Worm (Caenorhabditis elegans) whole organism, L1 larva: ENCODE measurements around the gene men-1.
A peak's percentile ranks its signal among the peaks of the same experiment; 100 is the strongest.

Source experiments
- C16A3.4 ChIP-seq: fragments of 150-350 bp; optimal IDR thresholded peaks from 2 replicates; lab custom pipeline; 2014; ENCODE audit warnings: missing biosample characterization, missing genetic modification characterization
- C34B4.2 ChIP-seq: sonication (generic microtip); optimal IDR thresholded peaks from 2 replicates; lab custom pipeline; 2017; ENCODE audit warnings: mild to moderate bottlenecking, missing genetic modification characterization, missing compliant biosample characterization
- F16B12.6 ChIP-seq: fragments of 150-350 bp; optimal IDR thresholded peaks from 2 replicates; lab custom pipeline; 2014; ENCODE audit warnings: missing biosample characterization, missing genetic modification characterization
- ama-1 ChIP-seq: fragments of 150-350 bp; optimal IDR thresholded peaks from 2 replicates; lab custom pipeline; 2014
- blmp-1 ChIP-seq: fragments of 150-350 bp; optimal IDR thresholded peaks from 2 replicates; lab custom pipeline; 2014; ENCODE audit warnings: missing biosample characterization, missing genetic modification characterization
- ceh-8 ChIP-seq: fragments of 200-800 bp; sonication (Bioruptor generic); optimal IDR thresholded peaks from 2 replicates; lab custom pipeline; 2018; ENCODE audit warnings: mild to moderate bottlenecking, missing genetic modification characterization, moderate library complexity, missing compliant biosample characterization
- ceh-88 ChIP-seq: fragments of 200-800 bp; sonication (Bioruptor generic); IDR thresholded peaks from 2 replicates; pipeline ENCODE4 v1.3.6; 2022; ENCODE audit warnings: missing genetic modification characterization, missing compliant biosample characterization
- ceh-90 ChIP-seq: sonication (generic microtip); optimal IDR thresholded peaks from 2 replicates; lab custom pipeline; 2016; ENCODE audit warnings: missing genetic modification characterization, missing compliant biosample characterization
- dpl-1 ChIP-seq, 3 experiments: fragments of 150-350 bp in 2 of 3; sonication (generic microtip) in 1 of 3; optimal IDR thresholded peaks; 2 replicates each; lab custom pipeline; 2014 to 2017; ENCODE audit warnings: missing biosample characterization in 3 of 3, missing genetic modification characterization in 3 of 3, missing genetic modification reagents in 3 of 3
- efl-1 ChIP-seq, 4 experiments: fragments of 150-350 bp; optimal IDR thresholded peaks in 3 of 4; peaks in 1 of 4; 1 replicate in 1 of 4; 2 replicates in 3 of 4; lab custom pipeline; 2014; ENCODE audit warnings: missing biosample characterization in 2 of 4, missing genetic modification characterization in 2 of 4, missing genetic modification reagents in 2 of 4
- egl-13 ChIP-seq: sonication (generic microtip); optimal IDR thresholded peaks from 2 replicates; lab custom pipeline; 2016; ENCODE audit warnings: missing genotype, missing genetic modification reagents, missing genetic modification characterization, missing compliant biosample characterization
- egl-27 ChIP-seq, 2 experiments: fragments of 150-350 bp in 1 of 2; sonication (generic microtip); optimal IDR thresholded peaks; 3 replicates each; lab custom pipeline; 2017 to 2018; ENCODE audit warnings: missing biosample characterization in 2 of 2, missing genetic modification characterization in 2 of 2, missing genetic modification reagents in 2 of 2
- elt-2 ChIP-seq: sonication (generic microtip); optimal IDR thresholded peaks from 2 replicates; lab custom pipeline; 2016; ENCODE audit warnings: missing genetic modification characterization, mild to moderate bottlenecking, inconsistent platforms, missing compliant biosample characterization, missing genetic modification reagents
- fkh-4 ChIP-seq: sonication (generic microtip); optimal IDR thresholded peaks from 2 replicates; lab custom pipeline; 2016; ENCODE audit warnings: missing compliant biosample characterization, missing genetic modification characterization, borderline replicate concordance
- fkh-8 ChIP-seq: sonication (generic microtip); optimal IDR thresholded peaks from 2 replicates; lab custom pipeline; 2016; ENCODE audit warnings: mild to moderate bottlenecking, missing genetic modification characterization, missing compliant biosample characterization
- fos-1 ChIP-seq: fragments of 150-350 bp; optimal IDR thresholded peaks from 2 replicates; lab custom pipeline; 2014; ENCODE audit warnings: missing biosample characterization, missing genetic modification characterization
- grh-1 ChIP-seq: fragments of 200-800 bp; sonication (Bioruptor generic); IDR thresholded peaks from 2 replicates; pipeline ENCODE4 v1.3.6; 2022; ENCODE audit warnings: missing genetic modification reagents, missing genetic modification characterization, missing compliant biosample characterization
- irx-1 ChIP-seq: sonication (generic microtip); optimal IDR thresholded peaks from 2 replicates; lab custom pipeline; 2016; ENCODE audit warnings: missing genetic modification characterization, missing compliant biosample characterization
- jun-1 ChIP-seq: fragments of 150-350 bp; optimal IDR thresholded peaks from 2 replicates; lab custom pipeline; 2014; ENCODE audit warnings: missing biosample characterization, missing genetic modification reagents, missing genetic modification characterization
- lin-13 ChIP-seq: fragments of 150-350 bp; optimal IDR thresholded peaks from 2 replicates; lab custom pipeline; 2014; ENCODE audit warnings: missing biosample characterization, missing genetic modification reagents, missing genetic modification characterization
- lin-14 ChIP-seq: fragments of 200-800 bp; sonication (Bioruptor generic); optimal IDR thresholded peaks from 2 replicates; lab custom pipeline; 2018; ENCODE audit warnings: mild to moderate bottlenecking, missing genetic modification characterization, moderate library complexity, missing compliant biosample characterization
- lin-35 ChIP-seq, 2 experiments: fragments of 150-350 bp; optimal IDR thresholded peaks; 2 replicates each; lab custom pipeline; 2014; ENCODE audit warnings: missing biosample characterization in 2 of 2, missing genetic modification characterization in 2 of 2, missing genetic modification reagents in 2 of 2
- lsy-2 ChIP-seq, 2 experiments: fragments of 150-350 bp; optimal IDR thresholded peaks; 2 replicates each; lab custom pipeline; 2014; ENCODE audit warnings: missing biosample characterization in 2 of 2, missing genetic modification characterization in 2 of 2
- mab-9 ChIP-seq: fragments of 200-800 bp; sonication (Bioruptor generic); IDR thresholded peaks from 2 replicates; pipeline ENCODE4 v1.3.6; 2022; ENCODE audit warnings: missing genetic modification reagents, missing genetic modification characterization, missing compliant biosample characterization
- mep-1 ChIP-seq: fragments of 150-350 bp; optimal IDR thresholded peaks from 2 replicates; lab custom pipeline; 2014; ENCODE audit warnings: missing biosample characterization, missing genetic modification characterization
- nhr-12 ChIP-seq: sonication (generic microtip); optimal IDR thresholded peaks from 2 replicates; lab custom pipeline; 2017; ENCODE audit warnings: missing biosample characterization, missing genetic modification characterization
- nhr-28 ChIP-seq: fragments of 150-350 bp; optimal IDR thresholded peaks from 2 replicates; lab custom pipeline; 2014; ENCODE audit warnings: missing biosample characterization, missing genetic modification characterization
- nhr-47 ChIP-seq: sonication (generic microtip); optimal IDR thresholded peaks from 2 replicates; lab custom pipeline; 2016; ENCODE audit warnings: mild to moderate bottlenecking, missing genetic modification characterization, moderate library complexity, missing compliant biosample characterization
- nhr-71 ChIP-seq: sonication (generic microtip); optimal IDR thresholded peaks from 2 replicates; lab custom pipeline; 2016; ENCODE audit warnings: mild to moderate bottlenecking, missing genetic modification characterization, moderate library complexity, missing compliant biosample characterization
- nhr-85 ChIP-seq: sonication (generic microtip); peaks from one replicate; lab custom pipeline; 2016; ENCODE audit warnings: missing genetic modification characterization, inconsistent platforms, missing compliant biosample characterization
- rnt-1 ChIP-seq: sonication (generic microtip); optimal IDR thresholded peaks from 2 replicates; lab custom pipeline; 2016; ENCODE audit warnings: mild to moderate bottlenecking, missing genetic modification characterization, moderate library complexity, missing compliant biosample characterization
- snpc-4 ChIP-seq: fragments of 150-350 bp; optimal IDR thresholded peaks from 2 replicates; lab custom pipeline; 2014; ENCODE audit warnings: missing biosample characterization, missing genetic modification characterization
- sox-4 ChIP-seq: sonication (generic microtip); optimal IDR thresholded peaks from 2 replicates; lab custom pipeline; 2016; ENCODE audit warnings: missing genetic modification characterization, missing compliant biosample characterization
- sptf-1 ChIP-seq: fragments of 150-350 bp; optimal IDR thresholded peaks from 2 replicates; lab custom pipeline; 2014; ENCODE audit warnings: missing biosample characterization, missing genetic modification characterization
- sup-37 ChIP-seq: fragments of 200-800 bp; sonication (Bioruptor generic); optimal IDR thresholded peaks from 2 replicates; lab custom pipeline; 2018; ENCODE audit warnings: mild to moderate bottlenecking, missing genetic modification characterization, missing compliant biosample characterization
- unc-130 ChIP-seq: fragments of 150-350 bp; optimal IDR thresholded peaks from 2 replicates; lab custom pipeline; 2017; ENCODE audit warnings: missing biosample characterization, missing genetic modification characterization, inconsistent platforms
- zag-1 ChIP-seq: fragments of 150-350 bp; optimal IDR thresholded peaks from 2 replicates; lab custom pipeline; 2014; ENCODE audit warnings: missing biosample characterization, missing genetic modification characterization

Gene men-1

ce11 chrII:14234375-14235102, 619 bp upstream of the men-1 start:
- TF ChIP-seq sptf-1 (tag; lab: Kevin White, UChicago) (no peak), zag-1 (no peak), dpl-1 (GFP tag; optimal IDR thresholded peaks at IDR 0.05; lab: Kevin White, UChicago) (peak; percentile 56 to 77 (median 63)), nhr-12 (tag; lab: Kevin White, UChicago) (no peak), efl-1 (optimal IDR thresholded peaks at IDR 0.05; lab: Kevin White, UChicago) (peak; percentile 49 to 75), efl-1 (GFP tag; optimal IDR thresholded peaks at IDR 0.05 in 1 of 2; lab: Kevin White, UChicago) (peak; percentile 80 to 96), nhr-85 (tag; lab: Kevin White, UChicago) (no peak), lsy-2 (tag; optimal IDR thresholded peaks at IDR 0.05; lab: Kevin White, UChicago) (peak in 1 of 2 experiments; percentile 10), lin-13 (GFP tag; lab: Kevin White, UChicago) (no peak), fkh-8 (no peak), lin-14 (GFP tag; lab: Kevin White, UChicago) (peak; percentile 17), lin-35 (GFP tag; optimal IDR thresholded peaks at IDR 0.05; lab: Kevin White, UChicago) (peak; percentile 2 to 81), nhr-47 (tag; lab: Kevin White, UChicago) (no peak), grh-1 (GFP tag; lab: Robert Waterston, UW) (no peak), nhr-71 (tag; lab: Kevin White, UChicago) (no peak), ceh-8 (no peak), C34B4.2 (tag; lab: Kevin White, UChicago) (no peak), F16B12.6 (tag; lab: Kevin White, UChicago) (peak; percentile 66), elt-2 (tag; lab: Kevin White, UChicago) (peak; percentile 6), sup-37 (GFP tag; lab: Kevin White, UChicago) (no peak), fos-1 (tag; lab: Kevin White, UChicago) (no peak)
- TF ChIP-seq, all 84 proteins: peak for 7

ce11 chrII:14230938-14231337, 3.0 kb downstream of the men-1 start:
- TF ChIP-seq F16B12.6 (tag; lab: Kevin White, UChicago) = no peak
- TF ChIP-seq sptf-1 (tag; lab: Kevin White, UChicago) = no peak
- TF ChIP-seq nhr-47 (tag; lab: Kevin White, UChicago) = no peak
- no peak for TF ChIP-seq unc-130
- TF ChIP-seq mab-9 = no peak
- TF ChIP-seq mep-1 (tag; lab: Kevin White, UChicago) = no peak
- no peak for TF ChIP-seq sup-37 (GFP tag; lab: Kevin White, UChicago)
- TF ChIP-seq fos-1 (tag; lab: Kevin White, UChicago) = no peak
- TF ChIP-seq ceh-90 (tag; lab: Kevin White, UChicago) = no peak
- no peak for TF ChIP-seq ama-1 (lab: Kevin White, UChicago)
- no peak for TF ChIP-seq ceh-88
- TF ChIP-seq egl-13 (tag; lab: Kevin White, UChicago) = no peak
- no peak for TF ChIP-seq jun-1
- no peak for TF ChIP-seq lsy-2 (tag; optimal IDR thresholded peaks at IDR 0.05; lab: Kevin White, UChicago)
- no peak for TF ChIP-seq C16A3.4 (tag; lab: Kevin White, UChicago)
- no peak for TF ChIP-seq sox-4
- TF ChIP-seq blmp-1 = no peak
- no peak for TF ChIP-seq fkh-4 (tag; lab: Kevin White, UChicago)

ce11 chrII:14230075-14230474, 3.8 kb downstream of the men-1 start:
- TF ChIP-seq nhr-12 (tag; lab: Kevin White, UChicago) (no peak), dpl-1 (GFP tag; optimal IDR thresholded peaks at IDR 0.05; lab: Kevin White, UChicago) (no peak), blmp-1 (no peak), snpc-4 (tag; lab: Kevin White, UChicago) (no peak), nhr-28 (tag; lab: Kevin White, UChicago) (no peak), jun-1 (no peak), ceh-8 (no peak), ceh-88 (no peak), sup-37 (GFP tag; lab: Kevin White, UChicago) (no peak), irx-1 (tag; lab: Kevin White, UChicago) (no peak), egl-27 (tag; optimal IDR thresholded peaks at IDR 0.05; lab: Kevin White, UChicago) (no peak), nhr-47 (tag; lab: Kevin White, UChicago) (no peak), rnt-1 (tag; lab: Kevin White, UChicago) (no peak)
